Fruit fly (Drosophila melanogaster) whole organism, prepupa: Measurements from ENCODE around the gene CG15382.

Experiments used
- Blimp-1 ChIP-seq: fragments of 200-800 bp; sonication (Bioruptor generic); optimal IDR thresholded peaks from 3 replicates; lab custom pipeline; 2017; ENCODE audit warnings: missing biosample characterization, missing genetic modification characterization, mild to moderate bottlenecking, moderate library complexity, missing genetic modification reagents
- CG10631 ChIP-seq: fragments of 200-800 bp; sonication (Bioruptor generic); optimal IDR thresholded peaks from 2 replicates; lab custom pipeline; 2016; ENCODE audit warnings: missing biosample characterization, missing genetic modification characterization
- CG10669 ChIP-seq: fragments of 200-800 bp; sonication (Bioruptor generic); optimal IDR thresholded peaks from 3 replicates; lab custom pipeline; 2018; ENCODE audit warnings: missing biosample characterization, mild to moderate bottlenecking, missing genetic modification characterization, moderate library complexity
- CG11294 ChIP-seq: fragments of 200-800 bp; sonication (Bioruptor generic); IDR thresholded peaks from 2 replicates; pipeline ENCODE4 v1.3.6; 2022; ENCODE audit warnings: missing biosample characterization, missing genetic modification characterization
- CG11902 ChIP-seq: fragments of 200-800 bp; sonication (Bioruptor generic); optimal IDR thresholded peaks from 3 replicates; lab custom pipeline; 2016; ENCODE audit warnings: missing biosample characterization, missing genetic modification characterization
- CG3032 ChIP-seq: fragments of 200-800 bp; optimal IDR thresholded peaks from 2 replicates; lab custom pipeline; 2019; ENCODE audit warnings: missing biosample characterization, mild to moderate bottlenecking, missing genetic modification characterization, moderate library complexity
- CG31627 ChIP-seq: fragments of 200-800 bp; sonication (Bioruptor generic); optimal IDR thresholded peaks from 3 replicates; lab custom pipeline; 2016; ENCODE audit warnings: missing biosample characterization, missing genetic modification characterization
- CG34406 ChIP-seq: fragments of 200-800 bp; sonication (Bioruptor generic); optimal IDR thresholded peaks from 3 replicates; lab custom pipeline; 2016; ENCODE audit warnings: missing biosample characterization, missing genetic modification characterization
- CG4318 ChIP-seq: fragments of 200-800 bp; sonication (Bioruptor generic); optimal IDR thresholded peaks from 3 replicates; lab custom pipeline; 2017; ENCODE audit warnings: missing biosample characterization, mild to moderate bottlenecking, missing genetic modification characterization
- CG6163 ChIP-seq: fragments of 200-800 bp; sonication (Bioruptor generic); IDR thresholded peaks from 3 replicates; pipeline ENCODE4 v1.3.6; 2022; ENCODE audit warnings: missing biosample characterization, missing genetic modification characterization
- CG6276 ChIP-seq: fragments of 200-800 bp; sonication (Bioruptor generic); optimal IDR thresholded peaks from 2 replicates; lab custom pipeline; 2017; ENCODE audit warnings: missing biosample characterization, mild to moderate bottlenecking, missing genetic modification characterization
- CG6808 ChIP-seq: fragments of 200-800 bp; sonication (Bioruptor generic); optimal IDR thresholded peaks from 3 replicates; lab custom pipeline; 2017; ENCODE audit warnings: missing biosample characterization, missing genetic modification characterization, mild to moderate bottlenecking, moderate library complexity, missing genetic modification reagents
- CG6854 ChIP-seq: fragments of 200-800 bp; sonication (Bioruptor generic); optimal IDR thresholded peaks from 2 replicates; lab custom pipeline; 2017; ENCODE audit warnings: missing biosample characterization, mild to moderate bottlenecking, missing genetic modification characterization
- CG7368 ChIP-seq: fragments of 200-800 bp; sonication (Bioruptor generic); optimal IDR thresholded peaks from 3 replicates; lab custom pipeline; 2016; ENCODE audit warnings: missing biosample characterization, missing genetic modification characterization
- CG8319 ChIP-seq: fragments of 200-800 bp; sonication (Bioruptor generic); optimal IDR thresholded peaks from 3 replicates; lab custom pipeline; 2016; ENCODE audit warnings: missing biosample characterization, missing genetic modification characterization
- Eip75B ChIP-seq: fragments of 200-800 bp; sonication (Bioruptor generic); optimal IDR thresholded peaks from 3 replicates; lab custom pipeline; 2016; ENCODE audit warnings: missing biosample characterization, missing genetic modification characterization
- Eip78C ChIP-seq: fragments of 200-800 bp; sonication (Bioruptor generic); peaks from one replicate; lab custom pipeline; 2016; ENCODE audit warnings: missing biosample characterization, missing genetic modification characterization
- Eip93F ChIP-seq: fragments of 200-800 bp; sonication (Bioruptor generic); optimal IDR thresholded peaks from 2 replicates; lab custom pipeline; 2016; ENCODE audit warnings: missing biosample characterization, mild to moderate bottlenecking, missing genetic modification characterization
- Gug ChIP-seq: fragments of 200-800 bp; sonication (Bioruptor generic); IDR thresholded peaks from 2 replicates; pipeline ENCODE4 v1.3.6; 2022; ENCODE audit warnings: missing biosample characterization, missing genetic modification characterization
- Hr38 ChIP-seq: sonication (Bioruptor generic); optimal IDR thresholded peaks from 2 replicates; lab custom pipeline; 2016; ENCODE audit warnings: missing biosample characterization, missing genetic modification characterization
- Hr4 ChIP-seq: fragments of 200-800 bp; sonication (Bioruptor generic); optimal IDR thresholded peaks from 3 replicates; lab custom pipeline; 2016; ENCODE audit warnings: missing biosample characterization, missing genetic modification characterization
- Met ChIP-seq: fragments of 200-800 bp; sonication (Bioruptor generic); optimal IDR thresholded peaks from 3 replicates; lab custom pipeline; 2016; ENCODE audit warnings: missing biosample characterization, missing genetic modification characterization
- OdsH ChIP-seq: fragments of 200-800 bp; sonication (Bioruptor generic); optimal IDR thresholded peaks from 3 replicates; lab custom pipeline; 2016; ENCODE audit warnings: missing biosample characterization, missing genetic modification characterization
- Sox102F ChIP-seq: fragments of 200-800 bp; sonication (Bioruptor generic); optimal IDR thresholded peaks from 2 replicates; lab custom pipeline; 2016; ENCODE audit warnings: missing biosample characterization, mild to moderate bottlenecking, missing genetic modification characterization
- Sox15 ChIP-seq: fragments of 200-800 bp; sonication (Bioruptor generic); optimal IDR thresholded peaks from 3 replicates; lab custom pipeline; 2016; ENCODE audit warnings: missing biosample characterization, missing genetic modification characterization
- achi ChIP-seq: fragments of 200-800 bp; sonication (Bioruptor generic); optimal IDR thresholded peaks from 3 replicates; lab custom pipeline; 2016; ENCODE audit warnings: missing biosample characterization, missing genetic modification characterization
- dac ChIP-seq: fragments of 200-800 bp; sonication (Bioruptor generic); optimal IDR thresholded peaks from 2 replicates; lab custom pipeline; 2017; ENCODE audit warnings: missing biosample characterization, mild to moderate bottlenecking, missing genetic modification characterization
- dsx ChIP-seq: fragments of 200-800 bp; optimal IDR thresholded peaks from 3 replicates; lab custom pipeline; 2019; ENCODE audit warnings: missing biosample characterization, mild to moderate bottlenecking, missing genetic modification characterization, moderate library complexity; ENCODE audit not compliant: poor library complexity, severe bottlenecking
- eg ChIP-seq: fragments of 200-800 bp; sonication (Bioruptor generic); IDR thresholded peaks from 3 replicates; pipeline ENCODE4 v1.3.6; 2022; ENCODE audit warnings: missing biosample characterization, missing genetic modification characterization
- esn ChIP-seq: fragments of 200-800 bp; sonication (Bioruptor generic); optimal IDR thresholded peaks from 2 replicates; lab custom pipeline; 2016; ENCODE audit warnings: missing biosample characterization, mild to moderate bottlenecking, missing genetic modification characterization, moderate library complexity
- fd59A ChIP-seq: fragments of 200-800 bp; sonication (Bioruptor generic); optimal IDR thresholded peaks from 2 replicates; lab custom pipeline; 2017; ENCODE audit warnings: missing biosample characterization, mild to moderate bottlenecking, missing genetic modification characterization, missing genetic modification reagents
- fd85E ChIP-seq: fragments of 200-800 bp; sonication (Bioruptor generic); optimal IDR thresholded peaks from 3 replicates; lab custom pipeline; 2016; ENCODE audit warnings: missing biosample characterization, missing genetic modification characterization
- fkh ChIP-seq: fragments of 200-800 bp; sonication (Bioruptor generic); optimal IDR thresholded peaks from 3 replicates; lab custom pipeline; 2017; ENCODE audit warnings: missing biosample characterization, mild to moderate bottlenecking, missing genetic modification characterization, moderate library complexity
- lz ChIP-seq: fragments of 200-800 bp; sonication (Bioruptor generic); optimal IDR thresholded peaks from 3 replicates; lab custom pipeline; 2016; ENCODE audit warnings: missing biosample characterization, missing genetic modification characterization
- net ChIP-seq: fragments of 200-800 bp; sonication (Bioruptor generic); optimal IDR thresholded peaks from 3 replicates; lab custom pipeline; 2016; ENCODE audit warnings: missing biosample characterization, missing genetic modification characterization
- salr ChIP-seq, 2 experiments: fragments of 200-800 bp; sonication (Bioruptor generic); optimal IDR thresholded peaks; 3 replicates each; lab custom pipeline; 2016 to 2018; ENCODE audit warnings: missing biosample characterization in 2 of 2, missing genetic modification characterization in 2 of 2, mild to moderate bottlenecking in 1 of 2
- spab ChIP-seq: fragments of 200-800 bp; sonication (Bioruptor generic); optimal IDR thresholded peaks from 2 replicates; lab custom pipeline; 2017; ENCODE audit warnings: missing biosample characterization, mild to moderate bottlenecking, missing genetic modification characterization, missing genetic modification reagents
- ss ChIP-seq, 2 experiments: fragments of 200-800 bp; sonication (Bioruptor generic); optimal IDR thresholded peaks; 2 replicates in 1 of 2; 3 replicates in 1 of 2; lab custom pipeline; 2017 to 2018; ENCODE audit warnings: mild to moderate bottlenecking in 2 of 2, missing biosample characterization in 2 of 2, missing genetic modification characterization in 2 of 2, moderate library complexity in 1 of 2
- svp ChIP-seq: fragments of 200-800 bp; sonication (Bioruptor generic); peaks from one replicate; lab custom pipeline; 2016; ENCODE audit warnings: missing biosample characterization, missing genetic modification characterization
- topi ChIP-seq: fragments of 200-800 bp; sonication (Bioruptor generic); optimal IDR thresholded peaks from 3 replicates; lab custom pipeline; 2016; ENCODE audit warnings: missing biosample characterization, missing genetic modification characterization
- vri ChIP-seq: fragments of 200-800 bp; sonication (Bioruptor generic); optimal IDR thresholded peaks from 3 replicates; lab custom pipeline; 2016; ENCODE audit warnings: missing biosample characterization, mild to moderate bottlenecking, missing genetic modification characterization

The CG15382 gene

DNA sequence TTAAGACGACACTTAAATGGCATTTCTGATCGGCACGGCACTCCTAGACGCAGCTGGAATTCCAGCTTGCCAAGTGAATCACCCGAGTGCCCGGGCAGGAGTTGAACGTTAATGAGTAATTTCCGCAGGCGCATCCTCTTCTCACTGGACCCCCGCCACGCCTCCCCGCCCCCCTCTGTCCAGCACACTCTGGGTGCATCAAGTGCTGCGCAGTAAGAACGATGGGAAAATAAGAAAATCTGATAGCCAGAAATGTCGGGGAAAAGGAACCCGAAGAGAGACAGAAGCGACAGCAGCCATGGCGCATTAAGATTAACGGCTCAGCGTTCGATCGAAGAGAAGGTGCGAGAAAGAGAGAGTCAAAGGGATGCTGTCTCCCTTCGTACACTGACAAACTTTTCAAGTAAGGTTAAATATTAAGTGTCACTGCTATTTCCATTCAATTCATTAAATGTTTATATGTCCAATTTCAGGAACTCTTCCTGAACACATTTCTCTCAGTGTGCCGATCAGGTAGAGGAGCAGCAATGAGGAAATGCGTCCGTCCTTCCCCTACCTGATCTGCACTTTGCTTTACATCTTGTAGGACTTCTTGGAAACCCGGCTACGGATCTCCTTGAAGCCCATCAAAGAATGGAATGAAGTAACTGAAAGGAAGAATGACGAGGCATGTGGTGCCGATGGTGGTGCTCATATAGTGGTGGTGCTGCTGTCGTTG, 9.1 kb downstream of the CG15382 start (continued):
- TF ChIP-seq dac (GFP tag; lab: Kevin White, UChicago) (no peak), fd85E (GFP tag; lab: Kevin White, UChicago) (peak; percentile 71), topi (peak; percentile 96), vri (GFP tag; lab: Kevin White, UChicago) (peak; percentile 87), Blimp-1 (GFP tag; lab: Kevin White, UChicago) (peak; percentile 86), CG4318 (GFP tag; lab: Kevin White, UChicago) (peak; percentile 19), net (GFP tag; lab: Kevin White, UChicago) (peak; percentile 85), CG11294 (GFP tag; lab: Robert Waterston, UW) (peak; percentile 35; the same call in 1 of the 2 replicates), salr (GFP tag; optimal IDR thresholded peaks at IDR 0.05; lab: Kevin White, UChicago) (peak; percentile 61 to 91), achi (peak; percentile 88), fd59A (GFP tag; lab: Kevin White, UChicago) (peak; percentile 90), CG11902 (GFP tag; lab: Kevin White, UChicago) (peak; percentile 84), lz (GFP tag; lab: Kevin White, UChicago) (peak; percentile 94), CG7368 (GFP tag; lab: Kevin White, UChicago) (peak; percentile 86), OdsH (GFP tag; lab: Kevin White, UChicago) (peak; percentile 83), Eip75B (GFP tag; lab: Kevin White, UChicago) (peak; percentile 96), spab (GFP tag; lab: Kevin White, UChicago) (peak; percentile 97), eg (GFP tag; lab: Robert Waterston, UW) (peak; percentile 56; the same call in 2 of the 3 replicates), CG10669 (GFP tag; lab: Kevin White, UChicago) (peak; percentile 97), Met (GFP tag; lab: Kevin White, UChicago) (peak; percentile 93), dsx (GFP tag; lab: Kevin White, UChicago) (peak; percentile 93), esn (GFP tag; lab: Kevin White, UChicago) (peak; percentile 94)

DNA sequence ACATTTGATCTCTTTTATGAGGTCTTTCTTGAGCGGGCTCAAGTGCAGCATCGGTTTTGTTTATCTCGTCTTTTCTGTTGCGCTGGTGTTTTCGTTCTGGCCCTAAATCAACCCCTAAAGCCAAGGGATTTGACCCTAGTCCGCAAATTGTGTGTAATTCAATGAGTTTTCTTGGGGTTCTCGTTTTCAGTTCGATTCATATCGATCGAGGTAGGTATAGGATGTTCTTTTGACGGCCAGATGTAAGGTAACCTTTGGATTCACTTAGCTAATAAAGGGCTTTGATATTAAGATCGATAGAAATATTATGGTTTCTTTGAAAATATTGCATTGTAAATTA, 9.7 kb downstream of the CG15382 start:
- TF ChIP-seq CG10631 (GFP tag; lab: Kevin White, UChicago), result no peak
- TF ChIP-seq CG6808 (GFP tag; lab: Kevin White, UChicago), result no peak
- no peak for TF ChIP-seq CG4318 (GFP tag; lab: Kevin White, UChicago)
- no peak for TF ChIP-seq dac (GFP tag; lab: Kevin White, UChicago)
- TF ChIP-seq salr (GFP tag; optimal IDR thresholded peaks at IDR 0.05; lab: Kevin White, UChicago), result no peak
- no peak for TF ChIP-seq CG10669 (GFP tag; lab: Kevin White, UChicago)
- no peak for TF ChIP-seq Sox102F (GFP tag; lab: Kevin White, UChicago)
- TF ChIP-seq net (GFP tag; lab: Kevin White, UChicago), result no peak
- TF ChIP-seq OdsH (GFP tag; lab: Kevin White, UChicago), result no peak
- no peak for TF ChIP-seq esn (GFP tag; lab: Kevin White, UChicago)
- no peak for TF ChIP-seq CG6163 (GFP tag; lab: Robert Waterston, UW)
- TF ChIP-seq CG34406 (GFP tag; lab: Kevin White, UChicago), result no peak
- TF ChIP-seq Sox15, result no peak
- no peak for TF ChIP-seq Hr4

DNA sequence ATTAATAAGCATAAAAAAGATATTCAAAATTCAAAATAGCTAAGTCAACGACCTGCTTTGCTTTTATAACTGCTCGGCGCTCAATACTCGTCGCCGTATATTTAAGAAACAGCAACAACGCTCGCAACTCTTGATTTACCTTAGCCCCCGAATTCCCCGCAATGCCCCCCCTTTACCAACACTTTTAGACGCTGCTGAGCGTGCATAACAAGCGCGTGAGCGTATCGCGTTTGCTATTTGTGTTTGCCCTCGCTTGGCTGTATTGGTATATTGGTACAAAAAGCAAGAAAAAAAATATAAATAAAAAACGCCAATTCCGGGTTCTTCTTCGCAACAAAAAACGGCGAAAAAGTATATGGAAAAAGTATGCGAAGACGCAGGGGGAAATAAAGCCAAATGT, 10.3 kb downstream of the CG15382 start:
- TF ChIP-seq fkh (GFP tag; lab: Kevin White, UChicago) (peak; percentile 95), achi (no peak), ss (GFP tag; optimal IDR thresholded peaks at IDR 0.05; lab: Kevin White, UChicago) (peak in 1 of 2 experiments; percentile 5), vri (GFP tag; lab: Kevin White, UChicago) (peak; percentile 62), Gug (GFP tag; lab: Robert Waterston, UW) (no peak), svp (peak; percentile 44), CG10669 (GFP tag; lab: Kevin White, UChicago) (no peak), CG8319 (GFP tag; lab: Kevin White, UChicago) (no peak), CG7368 (GFP tag; lab: Kevin White, UChicago) (no peak), CG34406 (GFP tag; lab: Kevin White, UChicago) (no peak), Eip93F (GFP tag; lab: Kevin White, UChicago) (no peak), Hr38 (GFP tag; lab: Kevin White, UChicago) (no peak), CG3032 (tag; lab: Kevin White, UChicago) (no peak), topi (no peak), esn (GFP tag; lab: Kevin White, UChicago) (no peak), Hr4 (no peak), CG6854 (GFP tag; lab: Kevin White, UChicago) (peak; percentile 62), CG31627 (GFP tag; lab: Kevin White, UChicago) (no peak), CG6163 (GFP tag; lab: Robert Waterston, UW) (no peak), CG6276 (no peak), Eip78C (GFP tag; lab: Kevin White, UChicago) (peak; percentile 38)
